Fruit fly (Drosophila melanogaster): ENCODE results near the gene CG13970.
A peak's percentile ranks its signal among the peaks of the same experiment; 100 is the strongest.

CG13970 gene

dm6 chr2L:20093794-20094193 is 10.2 kb downstream of the CG13970 start, which contains the start of the genes Taf13 and nesd (continued):
- TF ChIP-seq CG3995 (GFP tag; optimal IDR thresholded peaks at IDR 0.05) (peak; percentile 39), CG11247 (GFP tag; IDR thresholded peaks at IDR 0.05) (no peak), en (GFP tag; optimal IDR thresholded peaks at IDR 0.05) (no peak), CG2129 (GFP tag; IDR thresholded peaks at IDR 0.05; ENCODE audit: partially characterized antibody) (peak; percentile 58; the same call in 1 of the 2 replicates), CG1647 (GFP tag; optimal IDR thresholded peaks at IDR 0.05) (no peak), HLH3B (GFP tag; IDR thresholded peaks at IDR 0.05) (no peak), dati (GFP tag; IDR thresholded peaks at IDR 0.05) (no peak), gcm2 (GFP tag; optimal IDR thresholded peaks at IDR 0.05) (no peak), insv (GFP tag; optimal IDR thresholded peaks at IDR 0.05) (peak in 1 of 2 experiments; percentile 25), CG17829 (tag; optimal IDR thresholded peaks at IDR 0.05) (peak; percentile 70), exex (tag; optimal IDR thresholded peaks at IDR 0.05) (peak; percentile 20), Blimp-1 (GFP tag; optimal IDR thresholded peaks at IDR 0.05) (no peak), dan (GFP tag; IDR thresholded peaks at IDR 0.05) (no peak), CG5245 (GFP tag; optimal IDR thresholded peaks at IDR 0.05) (no peak), Atf3 (GFP tag; optimal IDR thresholded peaks at IDR 0.05) (no peak), CG1024 (GFP tag; IDR thresholded peaks at IDR 0.05) (no peak), gfzf (GFP tag; optimal IDR thresholded peaks at IDR 0.05) (no peak), CG10147 (GFP tag; optimal IDR thresholded peaks at IDR 0.05) (peak; percentile 67), dysf (GFP tag; IDR thresholded peaks at IDR 0.05) (peak; percentile 44; the same call in 1 of the 3 replicates), Lim3 (GFP tag; IDR thresholded peaks at IDR 0.05) (no peak), ac (GFP tag; optimal IDR thresholded peaks at IDR 0.05) (no peak), pho (GFP tag; optimal IDR thresholded peaks at IDR 0.05) (peak; percentile 24), Gsc (GFP tag; IDR thresholded peaks at IDR 0.05) (no peak), run (tag; optimal IDR thresholded peaks at IDR 0.05) (no peak), ssp (GFP tag; IDR thresholded peaks at IDR 0.05) (0 out of 2 replicates have a peak, but pooled peaks have one; percentile 26), Oli (tag; optimal IDR thresholded peaks at IDR 0.05) (peak; percentile 32), Dbx (GFP tag; IDR thresholded peaks at IDR 0.05) (no peak; the same call in 2 of the 3 replicates), CG11723 (GFP tag; optimal IDR thresholded peaks at IDR 0.05) (no peak), Spps (tag; optimal IDR thresholded peaks at IDR 0.05) (no peak), CG10209 (GFP tag; optimal IDR thresholded peaks at IDR 0.05) (no peak), Sry-β (GFP tag; optimal IDR thresholded peaks at IDR 0.05) (peak; percentile 96), CG42726 (GFP tag; IDR thresholded peaks at IDR 0.05; ENCODE audit: partially characterized antibody) (no peak), scrt (GFP tag; optimal IDR thresholded peaks at IDR 0.05) (no peak), mld (GFP tag; IDR thresholded peaks at IDR 0.05; ENCODE audit: partially characterized antibody) (no peak; the same call in 2 of the 3 replicates), al (GFP tag; IDR thresholded peaks at IDR 0.05) (no peak), Sox100B (GFP tag; optimal IDR thresholded peaks at IDR 0.05) (peak; percentile 33), ken (GFP tag; IDR thresholded peaks at IDR 0.05) (no peak), bowl (GFP tag; IDR thresholded peaks at IDR 0.05) (no peak), CG8281 (tag; optimal IDR thresholded peaks at IDR 0.05) (no peak), CG2712 (tag; optimal IDR thresholded peaks at IDR 0.05) (peak; percentile 64), PHDP (tag; optimal IDR thresholded peaks at IDR 0.05) (peak; percentile 51), eve (GFP tag; optimal IDR thresholded peaks at IDR 0.05) (no peak), lola (GFP tag; optimal IDR thresholded peaks at IDR 0.05) (peak in 1 of 3 experiments; percentile 46), CG14441 (GFP tag; IDR thresholded peaks at IDR 0.05) (no peak), Hr78 (GFP tag; optimal IDR thresholded peaks at IDR 0.05) (no peak), CG7839 (tag; optimal IDR thresholded peaks at IDR 0.05) (peak; percentile 45), lov (optimal IDR thresholded peaks at IDR 0.05) (no peak), lov (GFP tag; IDR thresholded peaks at IDR 0.05) (no peak), CG17912 (GFP tag; optimal IDR thresholded peaks at IDR 0.05) (no peak), vvl (GFP tag; IDR thresholded peaks at IDR 0.05) (peak; percentile 16; the same call in 1 of the 2 replicates), Stat92E (GFP tag; optimal IDR thresholded peaks at IDR 0.05) (no peak)

Data from whole organism, embryonic.